Fruit fly (Drosophila melanogaster): Measurements from ENCODE around the gene CG42717.
A peak's percentile ranks its signal among the peaks of the same experiment; 100 is the strongest.

The CG42717 gene

dm6 chr3L:16048086-16048485 lies 15.1 kb upstream of the CG42717 start (continued):
- TF ChIP-seq CG1233 (GFP tag; optimal IDR thresholded peaks at IDR 0.05) (no peak), ERR (GFP tag; optimal IDR thresholded peaks at IDR 0.05) (no peak), Doc3 (GFP tag; IDR thresholded peaks at IDR 0.05; ENCODE audit: partially characterized antibody) (no peak), CG15073 (GFP tag; optimal IDR thresholded peaks at IDR 0.05) (no peak), run (tag; optimal IDR thresholded peaks at IDR 0.05) (no peak), da (GFP tag; optimal IDR thresholded peaks at IDR 0.05) (no peak), ara (GFP tag; IDR thresholded peaks at IDR 0.05) (no peak), repo (GFP tag; optimal IDR thresholded peaks at IDR 0.05) (no peak), danr (GFP tag; IDR thresholded peaks at IDR 0.05) (peak; percentile 9; the same call in 1 of the 2 replicates), sens-2 (GFP tag; IDR thresholded peaks at IDR 0.05) (no peak), CG13775 (GFP tag; optimal IDR thresholded peaks at IDR 0.05) (peak; percentile 26), CG12769 (tag; optimal IDR thresholded peaks at IDR 0.05) (peak; percentile 72), ems (GFP tag; optimal IDR thresholded peaks at IDR 0.05) (no peak), CG6813 (GFP tag; optimal IDR thresholded peaks at IDR 0.05) (no peak), CG2116 (GFP tag; optimal IDR thresholded peaks at IDR 0.05) (no peak), lola (GFP tag; optimal IDR thresholded peaks at IDR 0.05) (no peak), CG15601 (tag; optimal IDR thresholded peaks at IDR 0.05) (no peak), CG17912 (GFP tag; optimal IDR thresholded peaks at IDR 0.05) (no peak), CG9215 (GFP tag; IDR thresholded peaks at IDR 0.05) (peak; percentile 39; the same call in 1 of the 2 replicates), trh (GFP tag; optimal IDR thresholded peaks at IDR 0.05) (no peak), ewg (GFP tag; optimal IDR thresholded peaks at IDR 0.05) (no peak), CG8765 (GFP tag; IDR thresholded peaks at IDR 0.05) (no peak), Aef1 (GFP tag; IDR thresholded peaks at IDR 0.05) (peak; percentile 55), Stat92E (GFP tag; optimal IDR thresholded peaks at IDR 0.05) (no peak), MBD-R2 (GFP tag; IDR thresholded peaks at IDR 0.05) (peak; percentile 46; the same call in 1 of the 2 replicates), Myb (GFP tag; optimal IDR thresholded peaks at IDR 0.05) (peak; percentile 25), CG6765 (GFP tag; optimal IDR thresholded peaks at IDR 0.05) (no peak), Abd-B (GFP tag; optimal IDR thresholded peaks at IDR 0.05) (no peak), Jarid2 (GFP tag; optimal IDR thresholded peaks at IDR 0.05) (no peak), CG12104 (GFP tag; optimal IDR thresholded peaks at IDR 0.05) (no peak), ash1 (GFP tag; optimal IDR thresholded peaks at IDR 0.05) (no peak), nom (GFP tag; optimal IDR thresholded peaks at IDR 0.05) (peak; percentile 61), salm (tag; optimal IDR thresholded peaks at IDR 0.05) (no peak), Nf-YA (GFP tag; IDR thresholded peaks at IDR 0.05) (no peak), CG6683 (GFP tag; optimal IDR thresholded peaks at IDR 0.05) (no peak), seq (GFP tag; IDR thresholded peaks at IDR 0.05) (no peak), CG31224 (GFP tag; IDR thresholded peaks at IDR 0.05) (0 out of 2 replicates have a peak, but pooled peaks have one; percentile 30), CG10321 (GFP tag; IDR thresholded peaks at IDR 0.05) (no peak; the same call in 1 of the 2 replicates), ranshi (GFP tag; IDR thresholded peaks at IDR 0.05) (peak; percentile 60; the same call in 1 of the 2 replicates), CG10209 (GFP tag; optimal IDR thresholded peaks at IDR 0.05) (peak; percentile 39), Tbp (GFP tag; optimal IDR thresholded peaks at IDR 0.05) (no peak), sna (GFP tag; IDR thresholded peaks at IDR 0.05; ENCODE audit: partially characterized antibody) (no peak), croc (GFP tag; conservative IDR thresholded peaks at IDR 0.05) (no peak), HmgZ (tag; optimal IDR thresholded peaks at IDR 0.05) (peak; percentile 29), CG11560 (tag; IDR thresholded peaks at IDR 0.05) (0 out of 3 replicates have a peak, but pooled peaks have one; percentile 34), CG10565 (GFP tag; optimal IDR thresholded peaks at IDR 0.05) (no peak), HmgD (GFP tag; optimal IDR thresholded peaks at IDR 0.05) (peak; percentile 7), B-H2 (GFP tag; optimal IDR thresholded peaks at IDR 0.05) (peak; percentile 7), Chrac-16 (GFP tag; optimal IDR thresholded peaks at IDR 0.05) (peak; percentile 38), disco-r (GFP tag; optimal IDR thresholded peaks at IDR 0.05) (no peak), CG3838 (GFP tag; optimal IDR thresholded peaks at IDR 0.05) (no peak)

Measured in whole organism, embryonic.